Worm (Caenorhabditis elegans): ENCODE data around the gene C18D11.10.

ce11 chrIII:11774508-11775000 is 33.0 kb upstream of the C18D11.10 start, which contains the start of gene immp-1:
- TF ChIP-seq lsy-12 (tag; optimal IDR thresholded peaks at IDR 0.05) (no peak), nhr-11 (tag; optimal IDR thresholded peaks at IDR 0.05) (no peak), R02D3.7 (tag; optimal IDR thresholded peaks at IDR 0.05) (no peak), pqm-1 (tag; optimal IDR thresholded peaks at IDR 0.05) (no peak), unc-39 (tag; optimal IDR thresholded peaks at IDR 0.05) (no peak), elt-3 (tag; optimal IDR thresholded peaks at IDR 0.05) (no peak), nhr-77 (tag; optimal IDR thresholded peaks at IDR 0.05) (no peak), elt-1 (tag; optimal IDR thresholded peaks at IDR 0.05) (no peak), mdl-1 (tag; optimal IDR thresholded peaks at IDR 0.05) (no peak), nhr-76 (tag; optimal IDR thresholded peaks at IDR 0.05) (no peak), nhr-12 (tag; optimal IDR thresholded peaks at IDR 0.05) (no peak), nhr-25 (tag; optimal IDR thresholded peaks at IDR 0.05) (peak; percentile 28), aly-2 (tag; optimal IDR thresholded peaks at IDR 0.05) (no peak)
